Fruit fly (Drosophila melanogaster): ENCODE data around the gene CG15155.
A peak's percentile ranks its signal among the peaks of the same experiment; 100 is the strongest.

CG15155 gene

dm6 chr2L:18151826-18152138, 2.9 kb upstream of the CG15155 start:
- TF ChIP-seq Crg-1 (GFP tag; optimal IDR thresholded peaks at IDR 0.05) = peak; percentile 22
- TF ChIP-seq tj (GFP tag; optimal IDR thresholded peaks at IDR 0.05) = no peak
- peak; percentile 31 for TF ChIP-seq CG1620 (GFP tag; optimal IDR thresholded peaks at IDR 0.05)
- peak; percentile 70 for TF ChIP-seq ovo (GFP tag; optimal IDR thresholded peaks at IDR 0.05)
- TF ChIP-seq CG14711 (tag; optimal IDR thresholded peaks at IDR 0.05) = no peak
- no peak for TF ChIP-seq kay (GFP tag; ENCODE audit: borderline replicate concordance)
- no peak for TF ChIP-seq Mnt (GFP tag; optimal IDR thresholded peaks at IDR 0.05)
- TF ChIP-seq CG11617 (GFP tag; optimal IDR thresholded peaks at IDR 0.05) = peak; percentile 20
- peak; percentile 25 for TF ChIP-seq CG7101 (tag; optimal IDR thresholded peaks at IDR 0.05)

DNA sequence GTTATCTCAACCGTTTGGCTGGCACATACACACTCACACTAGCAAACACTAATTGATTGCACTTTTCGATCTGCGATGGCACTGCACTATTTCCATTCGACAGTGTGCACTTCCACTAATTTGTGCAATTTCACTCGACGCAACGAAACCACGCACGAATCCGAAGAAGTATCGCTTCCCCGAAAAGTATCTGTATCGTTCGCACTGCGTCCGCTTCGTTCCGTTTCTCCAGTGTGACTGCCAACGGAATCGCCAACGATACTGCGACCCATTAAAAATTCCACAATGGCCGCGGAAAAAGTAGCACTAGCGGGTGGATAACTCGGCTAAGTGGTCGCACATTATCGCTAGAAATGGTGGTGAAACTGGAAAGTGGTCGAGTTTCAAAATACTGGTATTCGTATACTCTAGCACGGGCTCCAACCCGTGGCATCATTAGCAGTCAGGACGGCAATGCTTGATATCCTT, 2.4 kb upstream of the CG15155 start, which contains the start of gene Socs36E:
Gene Socs36E (minus strand): TSS at position 246 of the 468 bp plus-strand sequence.
- peak; percentile 57 for TF ChIP-seq Mnt (GFP tag; optimal IDR thresholded peaks at IDR 0.05)
- peak; percentile 8 for TF ChIP-seq CG33017 (tag; optimal IDR thresholded peaks at IDR 0.05)
- peak; percentile 79 for TF ChIP-seq tj (GFP tag; optimal IDR thresholded peaks at IDR 0.05)
- TF ChIP-seq cic (GFP tag; optimal IDR thresholded peaks at IDR 0.05) = peak; percentile 26
- TF ChIP-seq CG1620 (GFP tag; optimal IDR thresholded peaks at IDR 0.05) = peak; percentile 34
- no peak for TF ChIP-seq pad (GFP tag; optimal IDR thresholded peaks at IDR 0.05)
- no peak for TF ChIP-seq CG12768 (GFP tag; optimal IDR thresholded peaks at IDR 0.05)
- TF ChIP-seq bab1 (GFP tag; optimal IDR thresholded peaks at IDR 0.05) = peak; percentile 41

dm6 chr2L:18153068-18153467, 1.6 kb upstream of the CG15155 start, which contains the start of gene CG17681:
Gene CG17681, plus strand, starts transcription at chr2L:18153123.
- no peak for TF ChIP-seq Clk (GFP tag; optimal IDR thresholded peaks at IDR 0.05)
- peak; percentile 78 for TF ChIP-seq bab1 (GFP tag; optimal IDR thresholded peaks at IDR 0.05)
- peak; percentile 25 for TF ChIP-seq toe (GFP tag; optimal IDR thresholded peaks at IDR 0.05)
- no peak for TF ChIP-seq Crg-1 (GFP tag; optimal IDR thresholded peaks at IDR 0.05)
- no peak for TF ChIP-seq CG1620 (GFP tag; optimal IDR thresholded peaks at IDR 0.05)
- peak; percentile 10 for TF ChIP-seq pad (GFP tag; optimal IDR thresholded peaks at IDR 0.05)
- peak; percentile 74 for TF ChIP-seq CG7101 (tag; optimal IDR thresholded peaks at IDR 0.05)
- no peak for TF ChIP-seq CG5204 (GFP tag; optimal IDR thresholded peaks at IDR 0.05)
- TF ChIP-seq cic (GFP tag; optimal IDR thresholded peaks at IDR 0.05) = peak; percentile 54
- TF ChIP-seq tj (GFP tag; optimal IDR thresholded peaks at IDR 0.05) = no peak
- no peak for TF ChIP-seq Hr96 (GFP tag; optimal IDR thresholded peaks at IDR 0.05)
- no peak for TF ChIP-seq Mnt (GFP tag; optimal IDR thresholded peaks at IDR 0.05)
- TF ChIP-seq CG12768 (GFP tag; optimal IDR thresholded peaks at IDR 0.05) = peak; percentile 73
- TF ChIP-seq cnc (optimal IDR thresholded peaks at IDR 0.05) = no peak
- peak; percentile 76 for TF ChIP-seq CG7045 (GFP tag; optimal IDR thresholded peaks at IDR 0.05)
- TF ChIP-seq CG11617 (GFP tag; optimal IDR thresholded peaks at IDR 0.05) = peak; percentile 66
- TF ChIP-seq CG14711 (tag; optimal IDR thresholded peaks at IDR 0.05) = peak; percentile 54
- TF ChIP-seq CG33017 (tag; optimal IDR thresholded peaks at IDR 0.05) = peak; percentile 77
- no peak for TF ChIP-seq kay (GFP tag; ENCODE audit: borderline replicate concordance)
- TF ChIP-seq ovo (GFP tag; optimal IDR thresholded peaks at IDR 0.05) = no peak

- TF ChIP-seq Hr96 (GFP tag; optimal IDR thresholded peaks at IDR 0.05) (no peak), pad (GFP tag; optimal IDR thresholded peaks at IDR 0.05) (peak; percentile 89)
Observed at dm6 chr2L:18155877-18156276, 1.2 kb downstream of the CG15155 start, which contains the start of gene CG5783. Gene CG5783, plus strand, starts transcription at chr2L:18156043.

DNA sequence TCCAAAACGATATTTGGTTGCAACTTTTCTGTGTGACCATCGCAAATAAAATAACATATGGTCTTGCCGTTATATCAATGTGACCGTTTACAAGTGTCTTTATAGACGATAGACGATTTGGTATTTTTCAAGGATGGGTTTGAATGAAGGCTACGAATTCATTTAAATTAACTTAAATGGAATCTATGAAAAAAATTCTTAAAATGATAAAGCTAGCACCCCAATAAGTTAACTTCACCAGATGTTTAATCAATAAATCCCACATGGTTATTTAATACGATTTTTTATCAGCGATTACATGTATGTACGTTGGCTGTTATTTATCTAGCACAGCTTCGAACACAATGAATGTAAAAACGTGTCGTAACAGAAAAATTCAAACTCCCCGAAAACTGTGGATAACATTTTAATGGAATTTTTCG, 4.0 kb downstream of the CG15155 start:
- TF ChIP-seq CG33017 (tag; optimal IDR thresholded peaks at IDR 0.05) (no peak), CG5204 (GFP tag; optimal IDR thresholded peaks at IDR 0.05) (no peak), CG7101 (tag; optimal IDR thresholded peaks at IDR 0.05) (no peak), pad (GFP tag; optimal IDR thresholded peaks at IDR 0.05) (no peak)

DNA sequence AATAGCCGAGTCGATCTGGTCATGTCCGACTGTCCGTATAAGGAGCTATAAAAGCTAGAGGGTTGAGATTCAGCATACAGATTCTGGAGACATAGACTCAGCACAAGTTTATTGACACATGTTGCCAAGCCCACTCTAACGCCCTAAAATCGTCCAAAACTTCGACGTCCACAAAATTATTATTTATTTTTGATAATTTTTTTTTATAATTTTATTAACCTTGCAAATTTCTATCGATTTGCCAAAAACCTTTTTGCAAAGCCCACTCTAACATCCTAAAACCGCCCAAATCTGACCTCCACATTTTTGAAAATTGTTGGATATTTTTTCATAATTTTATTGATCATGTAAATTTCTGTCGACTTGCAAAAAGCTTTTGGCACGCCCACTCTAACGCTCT, 4.5 kb downstream of the CG15155 start, which contains the start of gene JMJD4:
Gene JMJD4 (minus strand): TSS at position 101 of the 400 bp plus-strand sequence.
- TF ChIP-seq kay (GFP tag; ENCODE audit: borderline replicate concordance) (no peak), pad (GFP tag; optimal IDR thresholded peaks at IDR 0.05) (no peak), Hr96 (GFP tag; optimal IDR thresholded peaks at IDR 0.05) (no peak), CG33017 (tag; optimal IDR thresholded peaks at IDR 0.05) (no peak), toe (GFP tag; optimal IDR thresholded peaks at IDR 0.05) (no peak), CG5204 (GFP tag; optimal IDR thresholded peaks at IDR 0.05) (no peak), Crg-1 (GFP tag; optimal IDR thresholded peaks at IDR 0.05) (no peak), cnc (optimal IDR thresholded peaks at IDR 0.05) (no peak), CG7101 (tag; optimal IDR thresholded peaks at IDR 0.05) (no peak), bab1 (GFP tag; optimal IDR thresholded peaks at IDR 0.05) (no peak), CG1620 (GFP tag; optimal IDR thresholded peaks at IDR 0.05) (no peak), CG14711 (tag; optimal IDR thresholded peaks at IDR 0.05) (no peak), Mnt (GFP tag; optimal IDR thresholded peaks at IDR 0.05) (no peak), CG7045 (GFP tag; optimal IDR thresholded peaks at IDR 0.05) (no peak), cic (GFP tag; optimal IDR thresholded peaks at IDR 0.05) (no peak), Clk (GFP tag; optimal IDR thresholded peaks at IDR 0.05) (no peak), CG11617 (GFP tag; optimal IDR thresholded peaks at IDR 0.05) (no peak)

dm6 chr2L:18184648-18185243, 30.1 kb downstream of the CG15155 start, which contains the start of gene Ptp36E:
Gene Ptp36E, minus strand, starts transcription at chr2L:18185007.
- peak; percentile 2 for TF ChIP-seq Clk (GFP tag; optimal IDR thresholded peaks at IDR 0.05)
- peak; percentile 71 for TF ChIP-seq CG12768 (GFP tag; optimal IDR thresholded peaks at IDR 0.05)
- TF ChIP-seq CG7045 (GFP tag; optimal IDR thresholded peaks at IDR 0.05) = no peak
- peak; percentile 12 for TF ChIP-seq CG5204 (GFP tag; optimal IDR thresholded peaks at IDR 0.05)
- TF ChIP-seq pad (GFP tag; optimal IDR thresholded peaks at IDR 0.05) = peak; percentile 27
- peak; percentile 18 for TF ChIP-seq Mnt (GFP tag; optimal IDR thresholded peaks at IDR 0.05)
- peak; percentile 65 for TF ChIP-seq CG7101 (tag; optimal IDR thresholded peaks at IDR 0.05)
- no peak for TF ChIP-seq ovo (GFP tag; optimal IDR thresholded peaks at IDR 0.05)
- peak; percentile 54 for TF ChIP-seq CG14711 (tag; optimal IDR thresholded peaks at IDR 0.05)
- TF ChIP-seq CG33017 (tag; optimal IDR thresholded peaks at IDR 0.05) = peak; percentile 80

Data from whole organism, adult.